Fruit fly (Drosophila melanogaster) whole organism, adult: ENCODE results near the gene Cpr65Aw.
A peak's percentile ranks its signal among the peaks of the same experiment; 100 is the strongest.

Experiments used
- CG11617 ChIP-seq: fragments of 200-800 bp; sonication (Bioruptor generic); optimal IDR thresholded peaks from 2 replicates; lab custom pipeline; 2017; ENCODE audit warnings: mild to moderate bottlenecking, missing biosample characterization, missing genetic modification reagents, missing genetic modification characterization
- CG12768 ChIP-seq: fragments of 200-800 bp; sonication (Bioruptor generic); optimal IDR thresholded peaks from 2 replicates; lab custom pipeline; 2017; ENCODE audit warnings: missing biosample characterization, missing genetic modification characterization, mild to moderate bottlenecking, moderate library complexity, missing genetic modification reagents
- CG14711 ChIP-seq: fragments of 200-800 bp; sonication (Bioruptor generic); optimal IDR thresholded peaks from 2 replicates; lab custom pipeline; 2018; ENCODE audit warnings: missing biosample characterization, mild to moderate bottlenecking, missing genetic modification characterization, moderate library complexity
- CG1620 ChIP-seq: fragments of 200-800 bp; sonication (Bioruptor generic); optimal IDR thresholded peaks from 2 replicates; lab custom pipeline; 2016; ENCODE audit warnings: missing biosample characterization, missing genetic modification characterization
- CG33017 ChIP-seq: fragments of 200-800 bp; sonication (Bioruptor generic); optimal IDR thresholded peaks from 2 replicates; lab custom pipeline; 2018; ENCODE audit warnings: missing biosample characterization, mild to moderate bottlenecking, missing genetic modification characterization, moderate library complexity
- CG5204 ChIP-seq: fragments of 200-800 bp; sonication (Bioruptor generic); optimal IDR thresholded peaks from 2 replicates; lab custom pipeline; 2016; ENCODE audit warnings: missing biosample characterization, missing genetic modification characterization
- CG7045 ChIP-seq: fragments of 200-800 bp; sonication (Bioruptor generic); optimal IDR thresholded peaks from 2 replicates; lab custom pipeline; 2017; ENCODE audit warnings: missing biosample characterization, mild to moderate bottlenecking, missing genetic modification characterization
- CG7101 ChIP-seq: fragments of 200-800 bp; sonication (Bioruptor generic); optimal IDR thresholded peaks from 2 replicates; lab custom pipeline; 2018; ENCODE audit warnings: missing biosample characterization, mild to moderate bottlenecking, missing genetic modification characterization, moderate library complexity
- Clk ChIP-seq: fragments of 200-800 bp; sonication (Bioruptor generic); optimal IDR thresholded peaks from 2 replicates; lab custom pipeline; 2017; ENCODE audit warnings: missing biosample characterization, missing genetic modification characterization
- Crg-1 ChIP-seq: fragments of 200-800 bp; sonication (Bioruptor generic); optimal IDR thresholded peaks from 2 replicates; lab custom pipeline; 2016; ENCODE audit warnings: missing biosample characterization, missing genetic modification characterization
- Hr96 ChIP-seq: fragments of 200-800 bp; sonication (Bioruptor generic); optimal IDR thresholded peaks from 2 replicates; lab custom pipeline; 2016; ENCODE audit warnings: missing biosample characterization, missing genetic modification characterization
- Mnt ChIP-seq: fragments of 200-800 bp; sonication (Bioruptor generic); optimal IDR thresholded peaks from 2 replicates; lab custom pipeline; 2016; ENCODE audit warnings: missing biosample characterization, mild to moderate bottlenecking, missing genetic modification characterization
- bab1 ChIP-seq: fragments of 200-800 bp; sonication (Bioruptor generic); optimal IDR thresholded peaks from 3 replicates; lab custom pipeline; 2019; ENCODE audit warnings: missing biosample characterization, mild to moderate bottlenecking, missing genetic modification characterization, moderate library complexity
- cic ChIP-seq: fragments of 200-800 bp; sonication (Bioruptor generic); optimal IDR thresholded peaks from 2 replicates; lab custom pipeline; 2017; ENCODE audit warnings: missing biosample characterization, mild to moderate bottlenecking, missing genetic modification characterization, moderate library complexity
- cnc ChIP-seq, 2 experiments: fragments of >200 bp; optimal IDR thresholded peaks; 2 replicates each; lab custom pipeline; 2017
- kay ChIP-seq: fragments of 200-800 bp; sonication (Bioruptor generic); peaks from one replicate; lab custom pipeline; 2016; ENCODE audit warnings: missing biosample characterization, missing genetic modification characterization, borderline replicate concordance
- ovo ChIP-seq: fragments of 200-800 bp; sonication (Bioruptor generic); optimal IDR thresholded peaks from 2 replicates; lab custom pipeline; 2016; ENCODE audit warnings: missing biosample characterization, missing genetic modification characterization
- pad ChIP-seq: fragments of 200-800 bp; sonication (Bioruptor generic); optimal IDR thresholded peaks from 3 replicates; lab custom pipeline; 2017; ENCODE audit warnings: missing biosample characterization, missing genetic modification characterization, mild to moderate bottlenecking, moderate library complexity, missing genetic modification reagents
- tj ChIP-seq: fragments of 200-800 bp; sonication (Bioruptor generic); optimal IDR thresholded peaks from 3 replicates; lab custom pipeline; 2017; ENCODE audit warnings: missing biosample characterization, mild to moderate bottlenecking, missing genetic modification characterization, moderate library complexity
- toe ChIP-seq: fragments of 200-800 bp; sonication (Bioruptor generic); optimal IDR thresholded peaks from 2 replicates; lab custom pipeline; 2016; ENCODE audit warnings: missing biosample characterization, missing genetic modification characterization

Cpr65Aw gene

dm6 chr3L:6103658-6104057 lies 38.6 kb downstream of the Cpr65Aw start:
- no peak for TF ChIP-seq Crg-1 (GFP tag; lab: Kevin White, UChicago)
- TF ChIP-seq CG7045 (GFP tag; lab: Kevin White, UChicago): no peak
- no peak for TF ChIP-seq bab1

- TF ChIP-seq cnc (optimal IDR thresholded peaks at IDR 0.05; lab: Kevin White, UChicago): no peak
- TF ChIP-seq kay: no peak
- no peak for TF ChIP-seq cic
- TF ChIP-seq pad: no peak
- TF ChIP-seq tj (GFP tag; lab: Kevin White, UChicago): no peak
- no peak for TF ChIP-seq CG12768 (GFP tag; lab: Kevin White, UChicago)
- TF ChIP-seq ovo (GFP tag; lab: Kevin White, UChicago): no peak
- TF ChIP-seq CG7045 (GFP tag; lab: Kevin White, UChicago): no peak
- TF ChIP-seq CG7101 (tag; lab: Kevin White, UChicago): no peak
- TF ChIP-seq Hr96 (GFP tag; lab: Kevin White, UChicago): no peak
- TF ChIP-seq toe: no peak
- TF ChIP-seq CG11617 (GFP tag; lab: Kevin White, UChicago): no peak
- no peak for TF ChIP-seq CG33017 (tag; lab: Kevin White, UChicago)
Observed at dm6 chr3L:6097270-6097669, 44.9 kb downstream of the Cpr65Aw start, which contains the start of gene Ets65A. Ets65A (plus strand) TSS chr3L:6097617.

dm6 chr3L:6094697-6095096 lies 47.5 kb downstream of the Cpr65Aw start, which contains the start of the genes CG10467 and loj:
CG10467 (minus strand) TSS chr3L:6094747.
loj (plus strand) TSS chr3L:6094987.
- TF ChIP-seq CG1620 (GFP tag; lab: Kevin White, UChicago) (peak; percentile 88), toe (peak; percentile 84), CG7045 (GFP tag; lab: Kevin White, UChicago) (peak; percentile 93), cic (peak; percentile 31), CG7101 (tag; lab: Kevin White, UChicago) (peak; percentile 92), ovo (GFP tag; lab: Kevin White, UChicago) (peak; percentile 86), Hr96 (GFP tag; lab: Kevin White, UChicago) (peak; percentile 75), CG5204 (peak; percentile 88), cnc (optimal IDR thresholded peaks at IDR 0.05; lab: Kevin White, UChicago) (no peak), pad (peak; percentile 78), kay (no peak), tj (GFP tag; lab: Kevin White, UChicago) (peak; percentile 69), CG11617 (GFP tag; lab: Kevin White, UChicago) (peak; percentile 87), bab1 (peak; percentile 88), Crg-1 (GFP tag; lab: Kevin White, UChicago) (peak; percentile 77), CG12768 (GFP tag; lab: Kevin White, UChicago) (peak; percentile 91), CG14711 (tag; lab: Kevin White, UChicago) (peak; percentile 94), Clk (peak; percentile 81), CG33017 (tag; lab: Kevin White, UChicago) (peak; percentile 88), Mnt (peak; percentile 62)

- no peak for TF ChIP-seq toe
- no peak for TF ChIP-seq CG7101 (tag; lab: Kevin White, UChicago)
- TF ChIP-seq CG12768 (GFP tag; lab: Kevin White, UChicago): no peak
- TF ChIP-seq cnc (optimal IDR thresholded peaks at IDR 0.05; lab: Kevin White, UChicago): no peak
- TF ChIP-seq Mnt: no peak
- no peak for TF ChIP-seq CG14711 (tag; lab: Kevin White, UChicago)
- no peak for TF ChIP-seq tj (GFP tag; lab: Kevin White, UChicago)
- TF ChIP-seq Crg-1 (GFP tag; lab: Kevin White, UChicago): no peak
- no peak for TF ChIP-seq Hr96 (GFP tag; lab: Kevin White, UChicago)
- TF ChIP-seq cic: no peak
- TF ChIP-seq Clk: no peak
- TF ChIP-seq CG1620 (GFP tag; lab: Kevin White, UChicago): no peak
- TF ChIP-seq pad: no peak
- TF ChIP-seq bab1: no peak
- TF ChIP-seq CG7045 (GFP tag; lab: Kevin White, UChicago): no peak
- no peak for TF ChIP-seq ovo (GFP tag; lab: Kevin White, UChicago)
- TF ChIP-seq CG33017 (tag; lab: Kevin White, UChicago): no peak
- TF ChIP-seq CG11617 (GFP tag; lab: Kevin White, UChicago): no peak
Observed at dm6 chr3L:6093213-6093612, 49.0 kb downstream of the Cpr65Aw start, which contains the start of gene CG10469. CG10469 (minus strand) TSS chr3L:6093313.
